Fruit fly (Drosophila melanogaster) whole organism, embryonic: ENCODE data around the gene CG18473.

ENCODE experiments used
- Antp ChIP-seq: fragments of 200-800 bp; sonication (Bioruptor generic); optimal IDR thresholded peaks from 3 replicates; lab custom pipeline; 2016; ENCODE audit warnings: missing biosample characterization, missing genetic modification characterization
- Bdp1 ChIP-seq: fragments of 200-800 bp; sonication (Bioruptor generic); optimal IDR thresholded peaks from 3 replicates; lab custom pipeline; 2016; ENCODE audit warnings: missing biosample characterization, missing genetic modification characterization
- CG10147 ChIP-seq: fragments of 200-800 bp; sonication (Bioruptor generic); optimal IDR thresholded peaks from 2 replicates; lab custom pipeline; 2019; ENCODE audit warnings: missing biosample characterization, mild to moderate bottlenecking, missing genetic modification characterization, moderate library complexity
- CG10321 ChIP-seq: fragments of 200-800 bp; sonication (Bioruptor generic); IDR thresholded peaks from 2 replicates; pipeline ENCODE4 v1.3.6; 2022; ENCODE audit warnings: missing biosample characterization, missing genetic modification characterization
- CG10366 ChIP-seq: fragments of 200-800 bp; sonication (Bioruptor generic); IDR thresholded peaks from 2 replicates; pipeline ENCODE4 v1.3.6; 2022; ENCODE audit warnings: missing biosample characterization, missing genetic modification characterization
- CG10462 ChIP-seq: fragments of 200-800 bp; sonication (Bioruptor generic); optimal IDR thresholded peaks from 2 replicates; lab custom pipeline; 2016; ENCODE audit warnings: missing biosample characterization, missing genetic modification characterization
- CG1233 ChIP-seq: fragments of 200-800 bp; sonication (Bioruptor generic); optimal IDR thresholded peaks from 4 replicates; lab custom pipeline; 2018; ENCODE audit warnings: missing biosample characterization, mild to moderate bottlenecking, missing genetic modification characterization
- CG13624 ChIP-seq: fragments of 200-800 bp; sonication (Bioruptor generic); optimal IDR thresholded peaks from 2 replicates; lab custom pipeline; 2016; ENCODE audit warnings: missing biosample characterization, missing genetic modification characterization
- CG1529 ChIP-seq: fragments of 200-800 bp; sonication (Bioruptor generic); optimal IDR thresholded peaks from 3 replicates; lab custom pipeline; 2018; ENCODE audit warnings: missing biosample characterization, missing genetic modification characterization
- CG1647 ChIP-seq: fragments of 200-800 bp; sonication (Bioruptor generic); optimal IDR thresholded peaks from 3 replicates; lab custom pipeline; 2016; ENCODE audit warnings: missing biosample characterization, missing genetic modification characterization
- CG17912 ChIP-seq: fragments of 200-800 bp; sonication (Bioruptor generic); optimal IDR thresholded peaks from 2 replicates; lab custom pipeline; 2018; ENCODE audit warnings: missing biosample characterization, mild to moderate bottlenecking, missing genetic modification characterization
- CG1792 ChIP-seq: fragments of 200-800 bp; sonication (Bioruptor generic); optimal IDR thresholded peaks from 2 replicates; lab custom pipeline; 2016; ENCODE audit warnings: missing biosample characterization, missing genetic modification characterization
- CG30403 ChIP-seq: fragments of 200-800 bp; sonication (Bioruptor generic); optimal IDR thresholded peaks from 3 replicates; lab custom pipeline; 2016; ENCODE audit warnings: missing biosample characterization, missing genetic modification characterization
- CG31441 ChIP-seq: fragments of 200-800 bp; sonication (Bioruptor generic); IDR thresholded peaks from 2 replicates; pipeline ENCODE4 v1.3.6; 2022; ENCODE audit warnings: missing biosample characterization, missing genetic modification characterization
- CG33557 ChIP-seq: fragments of 200-800 bp; sonication (Bioruptor generic); optimal IDR thresholded peaks from 2 replicates; lab custom pipeline; 2019; ENCODE audit warnings: missing biosample characterization, mild to moderate bottlenecking, missing genetic modification characterization, moderate library complexity
- CG3407 ChIP-seq: fragments of 200-800 bp; sonication (Bioruptor generic); optimal IDR thresholded peaks from 2 replicates; lab custom pipeline; 2018; ENCODE audit warnings: missing biosample characterization, mild to moderate bottlenecking, missing genetic modification characterization
- CG4328 ChIP-seq: fragments of 200-800 bp; sonication (Bioruptor generic); optimal IDR thresholded peaks from 3 replicates; lab custom pipeline; 2017; ENCODE audit warnings: missing biosample characterization, missing genetic modification reagents, missing genetic modification characterization
- CG5953 ChIP-seq: fragments of 200-800 bp; sonication (Bioruptor generic); IDR thresholded peaks from 2 replicates; pipeline ENCODE4 v1.3.6; 2022; ENCODE audit warnings: missing biosample characterization, missing genetic modification characterization
- CG6683 ChIP-seq: fragments of 200-800 bp; sonication (Bioruptor generic); optimal IDR thresholded peaks from 2 replicates; lab custom pipeline; 2017; ENCODE audit warnings: missing biosample characterization, mild to moderate bottlenecking, missing genetic modification characterization, missing genetic modification reagents
- CG6813 ChIP-seq: fragments of 200-800 bp; sonication (Bioruptor generic); optimal IDR thresholded peaks from 2 replicates; lab custom pipeline; 2017; ENCODE audit warnings: missing biosample characterization, missing genetic modification characterization, mild to moderate bottlenecking, moderate library complexity, missing genetic modification reagents
- CG7928 ChIP-seq: fragments of 200-800 bp; sonication (Bioruptor generic); optimal IDR thresholded peaks from 2 replicates; lab custom pipeline; 2017; ENCODE audit warnings: missing biosample characterization, mild to moderate bottlenecking, missing genetic modification characterization
- CG8944 ChIP-seq: fragments of 200-800 bp; sonication (Bioruptor generic); optimal IDR thresholded peaks from 3 replicates; lab custom pipeline; 2016; ENCODE audit warnings: missing biosample characterization, missing genetic modification characterization
- CG9817 ChIP-seq: fragments of 200-800 bp; sonication (Bioruptor generic); optimal IDR thresholded peaks from 2 replicates; lab custom pipeline; 2018; ENCODE audit warnings: missing biosample characterization, mild to moderate bottlenecking, missing genetic modification characterization, moderate library complexity
- CG9876 ChIP-seq: fragments of 200-800 bp; sonication (Bioruptor generic); optimal IDR thresholded peaks from 2 replicates; lab custom pipeline; 2016; ENCODE audit warnings: missing biosample characterization, missing genetic modification characterization
- Camta ChIP-seq: fragments of 200-800 bp; sonication (Bioruptor generic); optimal IDR thresholded peaks from 2 replicates; lab custom pipeline; 2016; ENCODE audit warnings: missing biosample characterization, missing genetic modification characterization
- GATAe ChIP-seq: fragments of 200-800 bp; sonication (Bioruptor generic); conservative IDR thresholded peaks from 2 replicates; pipeline ENCODE4 v1.3.6; 2022; ENCODE audit warnings: missing biosample characterization, missing genetic modification characterization
- HLH3B ChIP-seq: fragments of 200-800 bp; sonication (Bioruptor generic); IDR thresholded peaks from 2 replicates; pipeline ENCODE4 v1.3.6; 2022; ENCODE audit warnings: missing biosample characterization, missing genetic modification characterization
- Lim3 ChIP-seq: fragments of 200-800 bp; sonication (Bioruptor generic); IDR thresholded peaks from 2 replicates; pipeline ENCODE4 v1.3.6; 2022; ENCODE audit warnings: missing biosample characterization, missing genetic modification characterization
- Max ChIP-seq: fragments of 200-800 bp; sonication (Bioruptor generic); optimal IDR thresholded peaks from 2 replicates; lab custom pipeline; 2016; ENCODE audit warnings: missing biosample characterization, mild to moderate bottlenecking, missing genetic modification characterization
- NC2α ChIP-seq: fragments of 200-800 bp; sonication (Bioruptor generic); optimal IDR thresholded peaks from 2 replicates; lab custom pipeline; 2016; ENCODE audit warnings: missing biosample characterization, missing genetic modification characterization
- Oaz ChIP-seq: fragments of 200-800 bp; sonication (Bioruptor generic); IDR thresholded peaks from 2 replicates; pipeline ENCODE4 v1.3.6; 2022; ENCODE audit warnings: missing biosample characterization, missing genetic modification characterization
- Spps ChIP-seq: fragments of 200-800 bp; sonication (Bioruptor generic); optimal IDR thresholded peaks from 2 replicates; lab custom pipeline; 2018; ENCODE audit warnings: missing biosample characterization, mild to moderate bottlenecking, missing genetic modification characterization
- Ssrp ChIP-seq: fragments of 200-800 bp; sonication (Bioruptor generic); optimal IDR thresholded peaks from 2 replicates; lab custom pipeline; 2018; ENCODE audit warnings: missing biosample characterization, mild to moderate bottlenecking, missing genetic modification characterization, moderate library complexity
- Xrp1 ChIP-seq: fragments of 200-800 bp; sonication (Bioruptor generic); IDR thresholded peaks from 2 replicates; pipeline ENCODE4 v1.3.6; 2022; ENCODE audit warnings: missing biosample characterization, missing genetic modification characterization
- bowl ChIP-seq: fragments of 200-800 bp; sonication (Bioruptor generic); IDR thresholded peaks from 2 replicates; pipeline ENCODE4 v1.3.6; 2022; ENCODE audit warnings: missing biosample characterization, missing genetic modification characterization
- chm ChIP-seq: fragments of 200-800 bp; sonication (Bioruptor generic); IDR thresholded peaks from 2 replicates; pipeline ENCODE4 v1.3.6; 2022; ENCODE audit warnings: missing biosample characterization, missing genetic modification characterization
- dan ChIP-seq: fragments of 200-800 bp; sonication (Bioruptor generic); IDR thresholded peaks from 2 replicates; pipeline ENCODE4 v1.3.6; 2022; ENCODE audit warnings: missing biosample characterization, missing genetic modification characterization
- dm ChIP-seq: fragments of 200-800 bp; sonication (Bioruptor generic); optimal IDR thresholded peaks from 3 replicates; lab custom pipeline; 2016; ENCODE audit warnings: missing biosample characterization, missing genetic modification characterization
- dpn ChIP-seq, 2 experiments: fragments of 200-800 bp; sonication (Bioruptor generic); optimal IDR thresholded peaks; 3 replicates each; lab custom pipeline; 2016; ENCODE audit warnings: missing biosample characterization in 2 of 2, missing genetic modification characterization in 2 of 2
- gcm ChIP-seq: fragments of 200-800 bp; sonication (Bioruptor generic); optimal IDR thresholded peaks from 2 replicates; lab custom pipeline; 2019; ENCODE audit warnings: missing biosample characterization, mild to moderate bottlenecking, missing genetic modification characterization, moderate library complexity
- gro ChIP-seq: fragments of 200-800 bp; sonication (Bioruptor generic); optimal IDR thresholded peaks from 2 replicates; lab custom pipeline; 2016; ENCODE audit warnings: missing biosample characterization, missing genetic modification characterization
- her ChIP-seq: fragments of 200-800 bp; sonication (Bioruptor generic); optimal IDR thresholded peaks from 2 replicates; lab custom pipeline; 2016; ENCODE audit warnings: missing biosample characterization, missing genetic modification characterization
- hkb ChIP-seq, 2 experiments: fragments of 200-800 bp in 1 of 2; fragments of >200 bp in 1 of 2; sonication (Bioruptor generic) in 1 of 2; IDR thresholded peaks in 1 of 2; optimal IDR thresholded peaks in 1 of 2; 2 replicates each; pipeline versions ENCODE4 v1.3.6 to Lab custom; 2017 to 2022; ENCODE audit warnings: missing biosample characterization in 1 of 2, missing genetic modification characterization in 1 of 2
- klu ChIP-seq: fragments of 200-800 bp; sonication (Bioruptor generic); IDR thresholded peaks from 2 replicates; pipeline ENCODE4 v1.3.6; 2022; ENCODE audit warnings: missing biosample characterization, missing genetic modification characterization
- pb ChIP-seq: fragments of 200-800 bp; sonication (Bioruptor generic); optimal IDR thresholded peaks from 3 replicates; lab custom pipeline; 2016; ENCODE audit warnings: missing biosample characterization, missing genetic modification characterization
- salm ChIP-seq: fragments of 200-800 bp; sonication (Bioruptor generic); optimal IDR thresholded peaks from 2 replicates; lab custom pipeline; 2018; ENCODE audit warnings: missing biosample characterization, mild to moderate bottlenecking, missing genetic modification characterization
- schlank ChIP-seq: fragments of 200-800 bp; sonication (Bioruptor generic); optimal IDR thresholded peaks from 2 replicates; lab custom pipeline; 2018; ENCODE audit warnings: missing biosample characterization, mild to moderate bottlenecking, missing genetic modification characterization
- tin ChIP-seq: fragments of 200-800 bp; sonication (Bioruptor generic); optimal IDR thresholded peaks from 3 replicates; lab custom pipeline; 2016; ENCODE audit warnings: missing biosample characterization, missing genetic modification characterization
- tll ChIP-seq, 2 experiments: fragments of 200-800 bp in 1 of 2; fragments of >200 bp in 1 of 2; sonication (Bioruptor generic) in 1 of 2; optimal IDR thresholded peaks; 2 replicates each; lab custom pipeline; 2017 to 2019; ENCODE audit warnings: missing biosample characterization in 2 of 2, missing genetic modification characterization in 2 of 2, mild to moderate bottlenecking in 1 of 2, moderate library complexity in 1 of 2
- zen2 ChIP-seq: fragments of 200-800 bp; sonication (Bioruptor generic); IDR thresholded peaks from 3 replicates; pipeline ENCODE4 v1.3.6; 2022; ENCODE audit warnings: missing biosample characterization, missing genetic modification characterization; ENCODE audit not compliant: partially characterized antibody

Gene CG18473

dm6 chr3R:9401127-9401603 lies 38.1 kb downstream of the CG18473 start, which contains the start of the genes RpL34b and CG8132 (continued):
- TF ChIP-seq tll (GFP tag; optimal IDR thresholded peaks at IDR 0.05; lab: Kevin White, UChicago) = peak in 1 of 2 experiments; percentile 58
- peak; percentile 98 for TF ChIP-seq CG17912 (GFP tag; lab: Kevin White, UChicago)
- TF ChIP-seq her (GFP tag; lab: Kevin White, UChicago) = peak; percentile 94
- peak; percentile 90 for TF ChIP-seq CG6683
- peak; percentile 62; the same call in 1 of the 2 replicates for TF ChIP-seq Lim3
- TF ChIP-seq bowl (GFP tag; lab: Robert Waterston, UW) = peak; percentile 81
- TF ChIP-seq CG33557 (GFP tag; lab: Kevin White, UChicago) = peak; percentile 94
- TF ChIP-seq CG30403 (GFP tag; lab: Kevin White, UChicago) = peak; percentile 98
- peak; percentile 83 for TF ChIP-seq NC2α (GFP tag; lab: Kevin White, UChicago)
- peak; percentile 90 for TF ChIP-seq CG3407
- TF ChIP-seq Max (GFP tag; lab: Kevin White, UChicago) = peak; percentile 98
- peak; percentile 76 for TF ChIP-seq dan
- peak; percentile 96 for TF ChIP-seq gcm (GFP tag; lab: Kevin White, UChicago)
- TF ChIP-seq CG9817 (tag; lab: Kevin White, UChicago) = peak; percentile 98
- TF ChIP-seq schlank = peak; percentile 96
- TF ChIP-seq salm = peak; percentile 91
- TF ChIP-seq CG10462 (GFP tag; lab: Kevin White, UChicago) = peak; percentile 89
- TF ChIP-seq Bdp1 = peak; percentile 92
- TF ChIP-seq CG10321 = peak; percentile 70
- peak; percentile 85 for TF ChIP-seq Oaz (GFP tag; lab: Robert Waterston, UW)
- peak; percentile 100 for TF ChIP-seq dm (GFP tag; lab: Kevin White, UChicago)
- TF ChIP-seq CG7928 = peak; percentile 77
- TF ChIP-seq HLH3B (GFP tag; lab: Robert Waterston, UW) = peak; percentile 93
- TF ChIP-seq tin (GFP tag; lab: Kevin White, UChicago) = peak; percentile 95
- peak; percentile 94 for TF ChIP-seq CG10147 (GFP tag; lab: Kevin White, UChicago)
- TF ChIP-seq Camta = peak; percentile 96
- TF ChIP-seq Spps (tag; lab: Kevin White, UChicago) = peak; percentile 91
- peak; percentile 93 for TF ChIP-seq CG6813 (GFP tag; lab: Kevin White, UChicago)
- TF ChIP-seq CG1792 = peak; percentile 93
- TF ChIP-seq CG31441 (GFP tag; lab: Robert Waterston, UW) = peak; percentile 94
- TF ChIP-seq gro (GFP tag; lab: Kevin White, UChicago) = peak; percentile 95
- TF ChIP-seq Antp (GFP tag; lab: Kevin White, UChicago) = peak; percentile 97
- peak; percentile 95 for TF ChIP-seq CG1647
- TF ChIP-seq dpn (GFP tag; optimal IDR thresholded peaks at IDR 0.05; lab: Kevin White, UChicago) = peak; percentile 95 to 98
- peak; percentile 90 for TF ChIP-seq CG1529 (GFP tag; lab: Kevin White, UChicago)
- TF ChIP-seq CG1233 (GFP tag; lab: Kevin White, UChicago) = peak; percentile 96
- TF ChIP-seq CG8944 = peak; percentile 95
- TF ChIP-seq zen2 (GFP tag; lab: Robert Waterston, UW) = no peak
- TF ChIP-seq Ssrp = peak; percentile 93
- TF ChIP-seq klu (GFP tag; lab: Robert Waterston, UW) = peak; percentile 94
- TF ChIP-seq CG4328 (GFP tag; lab: Kevin White, UChicago) = peak; percentile 97
- peak; percentile 96 for TF ChIP-seq Xrp1 (GFP tag; lab: Robert Waterston, UW)
- peak; percentile 95 for TF ChIP-seq GATAe (GFP tag; lab: Robert Waterston, UW)
- peak; percentile 97 for TF ChIP-seq CG13624 (GFP tag; lab: Kevin White, UChicago)
- TF ChIP-seq hkb (optimal IDR thresholded peaks at IDR 0.05; lab: Kevin White, UChicago) = peak; percentile 91
- TF ChIP-seq hkb (GFP tag; IDR thresholded peaks at IDR 0.05; lab: Robert Waterston, UW) = peak; percentile 93
- TF ChIP-seq chm (GFP tag; lab: Robert Waterston, UW) = peak; percentile 94
- peak; percentile 97 for TF ChIP-seq CG9876
- peak; percentile 93 for TF ChIP-seq CG10366 (GFP tag; lab: Robert Waterston, UW)
- TF ChIP-seq pb (GFP tag; lab: Kevin White, UChicago) = peak; percentile 91
- TF ChIP-seq CG5953 (GFP tag; lab: Robert Waterston, UW) = peak; percentile 66
